Fruit fly (Drosophila melanogaster) whole organism, embryonic: ENCODE measurements around the gene Obp99a.

ENCODE experiments used
- ATbp ChIP-seq: fragments of 200-800 bp; sonication (Bioruptor generic); optimal IDR thresholded peaks from 2 replicates; lab custom pipeline; 2017; ENCODE audit warnings: missing biosample characterization, mild to moderate bottlenecking, missing genetic modification characterization, missing genetic modification reagents
- Antp ChIP-seq: fragments of 200-800 bp; sonication (Bioruptor generic); optimal IDR thresholded peaks from 3 replicates; lab custom pipeline; 2016; ENCODE audit warnings: missing biosample characterization, missing genetic modification characterization
- CG1024 ChIP-seq: fragments of 200-800 bp; sonication (Bioruptor generic); IDR thresholded peaks from 2 replicates; pipeline ENCODE4 v1.3.6; 2022; ENCODE audit warnings: missing biosample characterization, missing genetic modification characterization
- CG11504 ChIP-seq: fragments of 200-800 bp; sonication (Bioruptor generic); optimal IDR thresholded peaks from 3 replicates; lab custom pipeline; 2019; ENCODE audit warnings: missing biosample characterization, mild to moderate bottlenecking, missing genetic modification characterization, moderate library complexity
- CG11696 ChIP-seq: fragments of 200-800 bp; sonication (Bioruptor generic); IDR thresholded peaks from 2 replicates; pipeline ENCODE4 v1.3.6; 2022; ENCODE audit warnings: missing biosample characterization, missing genetic modification characterization
- CG1233 ChIP-seq: fragments of 200-800 bp; sonication (Bioruptor generic); optimal IDR thresholded peaks from 4 replicates; lab custom pipeline; 2018; ENCODE audit warnings: missing biosample characterization, mild to moderate bottlenecking, missing genetic modification characterization
- CG13624 ChIP-seq: fragments of 200-800 bp; sonication (Bioruptor generic); optimal IDR thresholded peaks from 2 replicates; lab custom pipeline; 2016; ENCODE audit warnings: missing biosample characterization, missing genetic modification characterization
- CG13894 ChIP-seq: fragments of 200-800 bp; sonication (Bioruptor generic); optimal IDR thresholded peaks from 3 replicates; lab custom pipeline; 2018; ENCODE audit warnings: missing biosample characterization, mild to moderate bottlenecking, missing genetic modification characterization, moderate library complexity
- CG1647 ChIP-seq: fragments of 200-800 bp; sonication (Bioruptor generic); optimal IDR thresholded peaks from 3 replicates; lab custom pipeline; 2016; ENCODE audit warnings: missing biosample characterization, missing genetic modification characterization
- CG16779 ChIP-seq: fragments of 200-800 bp; sonication (Bioruptor generic); IDR thresholded peaks from 2 replicates; pipeline ENCODE4 v1.3.6; 2022; ENCODE audit warnings: missing biosample characterization, missing genetic modification characterization
- CG17361 ChIP-seq: fragments of 200-800 bp; sonication (Bioruptor generic); IDR thresholded peaks from 3 replicates; pipeline ENCODE4 v1.3.6; 2022; ENCODE audit warnings: missing biosample characterization, missing genetic modification characterization
- CG18262 ChIP-seq: fragments of 200-800 bp; optimal IDR thresholded peaks from 3 replicates; lab custom pipeline; 2019; ENCODE audit warnings: missing biosample characterization, mild to moderate bottlenecking, missing genetic modification characterization, moderate library complexity
- CG2712 ChIP-seq: fragments of 200-800 bp; optimal IDR thresholded peaks from 3 replicates; lab custom pipeline; 2019; ENCODE audit warnings: missing biosample characterization, mild to moderate bottlenecking, missing genetic modification characterization, moderate library complexity
- CG30403 ChIP-seq: fragments of 200-800 bp; sonication (Bioruptor generic); optimal IDR thresholded peaks from 3 replicates; lab custom pipeline; 2016; ENCODE audit warnings: missing biosample characterization, missing genetic modification characterization
- CG33213 ChIP-seq: fragments of 200-800 bp; sonication (Bioruptor generic); optimal IDR thresholded peaks from 3 replicates; lab custom pipeline; 2016; ENCODE audit warnings: missing biosample characterization, missing genetic modification characterization
- CG33557 ChIP-seq: fragments of 200-800 bp; sonication (Bioruptor generic); optimal IDR thresholded peaks from 2 replicates; lab custom pipeline; 2019; ENCODE audit warnings: missing biosample characterization, mild to moderate bottlenecking, missing genetic modification characterization, moderate library complexity
- CG3407 ChIP-seq: fragments of 200-800 bp; sonication (Bioruptor generic); optimal IDR thresholded peaks from 2 replicates; lab custom pipeline; 2018; ENCODE audit warnings: missing biosample characterization, mild to moderate bottlenecking, missing genetic modification characterization
- CG4328 ChIP-seq: fragments of 200-800 bp; sonication (Bioruptor generic); optimal IDR thresholded peaks from 3 replicates; lab custom pipeline; 2017; ENCODE audit warnings: missing biosample characterization, missing genetic modification reagents, missing genetic modification characterization
- CG4404 ChIP-seq: fragments of 200-800 bp; sonication (Bioruptor generic); IDR thresholded peaks from 2 replicates; pipeline ENCODE4 v1.3.6; 2022; ENCODE audit warnings: missing biosample characterization, missing genetic modification characterization
- CG4424 ChIP-seq: fragments of 200-800 bp; sonication (Bioruptor generic); optimal IDR thresholded peaks from 3 replicates; lab custom pipeline; 2016; ENCODE audit warnings: missing biosample characterization, missing genetic modification characterization
- CG4854 ChIP-seq: fragments of 200-800 bp; sonication (Bioruptor generic); optimal IDR thresholded peaks from 2 replicates; lab custom pipeline; 2016; ENCODE audit warnings: missing biosample characterization, missing genetic modification characterization, inconsistent platforms
- CG6683 ChIP-seq: fragments of 200-800 bp; sonication (Bioruptor generic); optimal IDR thresholded peaks from 2 replicates; lab custom pipeline; 2017; ENCODE audit warnings: missing biosample characterization, mild to moderate bottlenecking, missing genetic modification characterization, missing genetic modification reagents
- CG6765 ChIP-seq: fragments of 200-800 bp; sonication (Bioruptor generic); optimal IDR thresholded peaks from 3 replicates; lab custom pipeline; 2017; ENCODE audit warnings: missing biosample characterization, mild to moderate bottlenecking, missing genetic modification characterization
- CG7928 ChIP-seq: fragments of 200-800 bp; sonication (Bioruptor generic); optimal IDR thresholded peaks from 2 replicates; lab custom pipeline; 2017; ENCODE audit warnings: missing biosample characterization, mild to moderate bottlenecking, missing genetic modification characterization
- CHES-1-like ChIP-seq: fragments of 200-800 bp; sonication (Bioruptor generic); optimal IDR thresholded peaks from 2 replicates; lab custom pipeline; 2016; ENCODE audit warnings: missing biosample characterization, missing genetic modification characterization
- D19A ChIP-seq: fragments of 200-800 bp; optimal IDR thresholded peaks from 3 replicates; lab custom pipeline; 2019; ENCODE audit warnings: missing biosample characterization, mild to moderate bottlenecking, missing genetic modification characterization, moderate library complexity
- Dip2 ChIP-seq: fragments of 200-800 bp; sonication (Bioruptor generic); IDR thresholded peaks from 2 replicates; pipeline ENCODE4 v1.3.6; 2022; ENCODE audit warnings: missing biosample characterization, missing genetic modification characterization
- Dp ChIP-seq: fragments of 200-800 bp; sonication (Bioruptor generic); optimal IDR thresholded peaks from 2 replicates; lab custom pipeline; 2018; ENCODE audit warnings: missing biosample characterization, mild to moderate bottlenecking, missing genetic modification characterization, moderate library complexity
- Hsf ChIP-seq: fragments of 200-800 bp; sonication (Bioruptor generic); optimal IDR thresholded peaks from 3 replicates; lab custom pipeline; 2016; ENCODE audit warnings: missing biosample characterization, missing genetic modification characterization
- NC2α ChIP-seq: fragments of 200-800 bp; sonication (Bioruptor generic); optimal IDR thresholded peaks from 2 replicates; lab custom pipeline; 2016; ENCODE audit warnings: missing biosample characterization, missing genetic modification characterization
- NFAT ChIP-seq: fragments of 200-800 bp; sonication (Bioruptor generic); IDR thresholded peaks from 2 replicates; pipeline ENCODE4 v1.3.6; 2022; ENCODE audit warnings: missing biosample characterization, missing genetic modification characterization
- Oaz ChIP-seq: fragments of 200-800 bp; sonication (Bioruptor generic); IDR thresholded peaks from 2 replicates; pipeline ENCODE4 v1.3.6; 2022; ENCODE audit warnings: missing biosample characterization, missing genetic modification characterization
- Sin3A ChIP-seq: fragments of >200 bp; optimal IDR thresholded peaks from 2 replicates; lab custom pipeline; 2018
- Sry-δ ChIP-seq: fragments of 200-800 bp; sonication (Bioruptor generic); optimal IDR thresholded peaks from 2 replicates; lab custom pipeline; 2016; ENCODE audit warnings: missing biosample characterization, missing genetic modification characterization
- Xrp1 ChIP-seq: fragments of 200-800 bp; sonication (Bioruptor generic); IDR thresholded peaks from 2 replicates; pipeline ENCODE4 v1.3.6; 2022; ENCODE audit warnings: missing biosample characterization, missing genetic modification characterization
- aop ChIP-seq: fragments of 200-800 bp; sonication (Bioruptor generic); IDR thresholded peaks from 2 replicates; pipeline ENCODE4 v1.3.6; 2022; ENCODE audit warnings: missing biosample characterization, missing genetic modification characterization
- ato ChIP-seq: fragments of 200-800 bp; sonication (Bioruptor generic); IDR thresholded peaks from 2 replicates; pipeline ENCODE4 v1.3.6; 2022; ENCODE audit warnings: missing biosample characterization, missing genetic modification characterization; ENCODE audit not compliant: partially characterized antibody
- bsh ChIP-seq, 2 experiments: fragments of 200-800 bp; sonication (Bioruptor generic); optimal IDR thresholded peaks; 2 replicates each; lab custom pipeline; 2017 to 2018; ENCODE audit warnings: mild to moderate bottlenecking in 2 of 2, missing biosample characterization in 2 of 2, missing genetic modification characterization in 2 of 2, moderate library complexity in 1 of 2
- crp ChIP-seq, 2 experiments: fragments of 200-800 bp; sonication (Bioruptor generic); optimal IDR thresholded peaks; 2 replicates in 1 of 2; 3 replicates in 1 of 2; lab custom pipeline; 2017; ENCODE audit warnings: missing biosample characterization in 2 of 2, missing genetic modification characterization in 2 of 2, mild to moderate bottlenecking in 1 of 2, moderate library complexity in 1 of 2
- exex ChIP-seq: fragments of 200-800 bp; sonication (Bioruptor generic); optimal IDR thresholded peaks from 4 replicates; lab custom pipeline; 2018; ENCODE audit warnings: missing biosample characterization, mild to moderate bottlenecking, missing genetic modification characterization, moderate library complexity
- eyg ChIP-seq: fragments of 200-800 bp; sonication (Bioruptor generic); optimal IDR thresholded peaks from 3 replicates; lab custom pipeline; 2016; ENCODE audit warnings: missing biosample characterization, missing genetic modification characterization
- gce ChIP-seq: fragments of 200-800 bp; sonication (Bioruptor generic); IDR thresholded peaks from 3 replicates; pipeline ENCODE4 v1.3.6; 2022; ENCODE audit warnings: missing biosample characterization, missing genetic modification characterization
- ken ChIP-seq: fragments of 200-800 bp; sonication (Bioruptor generic); IDR thresholded peaks from 3 replicates; pipeline ENCODE4 v1.3.6; 2022; ENCODE audit warnings: missing biosample characterization, missing genetic modification characterization
- lab ChIP-seq: fragments of 200-800 bp; sonication (Bioruptor generic); optimal IDR thresholded peaks from 3 replicates; lab custom pipeline; 2017; ENCODE audit warnings: missing biosample characterization, missing genetic modification characterization, mild to moderate bottlenecking, moderate library complexity, missing genetic modification reagents
- sens ChIP-seq: fragments of 200-800 bp; sonication (Bioruptor generic); peaks from one replicate; lab custom pipeline; 2016; ENCODE audit warnings: missing biosample characterization, missing genetic modification characterization
- sens-2 ChIP-seq: fragments of 200-800 bp; sonication (Bioruptor generic); IDR thresholded peaks from 2 replicates; pipeline ENCODE4 v1.3.6; 2022; ENCODE audit warnings: missing biosample characterization, missing genetic modification characterization
- sob ChIP-seq: fragments of 200-800 bp; sonication (Bioruptor generic); IDR thresholded peaks from 2 replicates; pipeline ENCODE4 v1.3.6; 2022; ENCODE audit warnings: missing biosample characterization, missing genetic modification characterization
- sug ChIP-seq: fragments of 200-800 bp; optimal IDR thresholded peaks from 2 replicates; lab custom pipeline; 2019; ENCODE audit warnings: missing biosample characterization, mild to moderate bottlenecking, missing genetic modification characterization, moderate library complexity

Obp99a gene

dm6 chr3R:29675333-29675732 lies 3.9 kb downstream of the Obp99a start, which contains the start of the genes Bub3 and Cap-D2 (continued):
- TF ChIP-seq CG17361 (no peak), Xrp1 (GFP tag; lab: Robert Waterston, UW) (peak; percentile 80), CG6765 (GFP tag; lab: Kevin White, UChicago) (peak; percentile 7), Oaz (GFP tag; lab: Robert Waterston, UW) (peak; percentile 35; the same call in 1 of the 2 replicates), aop (GFP tag; lab: Robert Waterston, UW) (peak; percentile 58; the same call in 1 of the 2 replicates), gce (no peak), Sin3A (lab: Kevin White, UChicago) (peak; percentile 58), bsh (GFP tag; optimal IDR thresholded peaks at IDR 0.05; lab: Kevin White, UChicago) (peak in 1 of 2 experiments; percentile 75), CG4404 (peak; percentile 45), CG11696 (no peak), ato (GFP tag; lab: Robert Waterston, UW) (peak; percentile 43; the same call in 1 of the 2 replicates), D19A (tag; lab: Kevin White, UChicago) (peak; percentile 44), NC2α (GFP tag; lab: Kevin White, UChicago) (peak; percentile 19), Dp (peak; percentile 59), CG4424 (GFP tag; lab: Kevin White, UChicago) (peak; percentile 80), crp (GFP tag; optimal IDR thresholded peaks at IDR 0.05; lab: Kevin White, UChicago) (peak in 1 of 2 experiments; percentile 30), CG1233 (GFP tag; lab: Kevin White, UChicago) (peak; percentile 60), eyg (GFP tag; lab: Kevin White, UChicago) (peak; percentile 21), NFAT (GFP tag; lab: Robert Waterston, UW) (no peak; the same call in 1 of the 2 replicates), Antp (peak; percentile 71), sob (peak; percentile 85), sens-2 (GFP tag; lab: Robert Waterston, UW) (no peak), Sry-δ (GFP tag; lab: Kevin White, UChicago) (peak; percentile 97), CG4854 (GFP tag; lab: Kevin White, UChicago) (no peak), CG1647 (GFP tag; lab: Kevin White, UChicago) (peak; percentile 62), CG33557 (GFP tag; lab: Kevin White, UChicago) (peak; percentile 46), CG6683 (no peak), CG7928 (GFP tag; lab: Kevin White, UChicago) (peak; percentile 14), CG18262 (tag; lab: Kevin White, UChicago) (no peak), lab (GFP tag; lab: Kevin White, UChicago) (peak; percentile 73), ken (GFP tag; lab: Robert Waterston, UW) (peak; percentile 67; the same call in 2 of the 3 replicates), Hsf (peak; percentile 85), CG4328 (GFP tag; lab: Kevin White, UChicago) (no peak), CG13624 (GFP tag; lab: Kevin White, UChicago) (peak; percentile 82), CG1024 (peak; percentile 67; the same call in 1 of the 2 replicates), CHES-1-like (GFP tag; lab: Kevin White, UChicago) (peak; percentile 89), CG2712 (tag; lab: Kevin White, UChicago) (peak; percentile 73), CG3407 (GFP tag; lab: Kevin White, UChicago) (peak; percentile 26), Dip2 (GFP tag; lab: Robert Waterston, UW) (no peak)

- TF ChIP-seq CG33213 (no peak), exex (peak; percentile 78), CG16779 (no peak), ATbp (GFP tag; lab: Kevin White, UChicago) (no peak), CG13894 (tag; lab: Kevin White, UChicago) (peak; percentile 11), sug (tag; lab: Kevin White, UChicago) (peak; percentile 55), CG30403 (GFP tag; lab: Kevin White, UChicago) (no peak), CG11504 (tag; lab: Kevin White, UChicago) (no peak), sens (peak; percentile 11)
These were observed 9.8 kb downstream of the Obp99a start for dm6 chr3R:29681241-29681640.
